Fruit fly (Drosophila melanogaster) S2 (cell line): ENCODE results near the gene Abi.

Source experiments
- CG8478 ChIP-seq: fragments of >200 bp; optimal IDR thresholded peaks from 2 replicates; lab custom pipeline; 2018
- CTCF ChIP-seq, 2 experiments: fragments of >200 bp; optimal IDR thresholded peaks; 2 replicates each; lab custom pipeline; 2018

dm6 chr3R:14131972-14132371 is 9.8 kb upstream of the Abi start, which contains the start of gene CG14356:
- no peak for TF ChIP-seq CG8478 (lab: Kevin White, UChicago)
- TF ChIP-seq CTCF (optimal IDR thresholded peaks at IDR 0.05; lab: Kevin White, UChicago), result no peak
